Fruit fly (Drosophila melanogaster) whole organism, wandering third instar larva: ENCODE results near the gene Dlic.

Experiments used
- Abd-B ChIP-seq: fragments of >200 bp; optimal IDR thresholded peaks from 2 replicates; lab custom pipeline; 2017; ENCODE audit warnings: missing biosample characterization, missing genetic modification characterization
- CrebA ChIP-seq: fragments of 200-800 bp; sonication (Bioruptor generic); optimal IDR thresholded peaks from 2 replicates; lab custom pipeline; 2016; ENCODE audit warnings: missing biosample characterization, mild to moderate bottlenecking, missing genetic modification characterization, borderline replicate concordance
- Dif ChIP-seq: fragments of 200-275, 200-300 bp; sonication (Bioruptor generic); optimal IDR thresholded peaks from 2 replicates; lab custom pipeline; 2018; ENCODE audit warnings: missing biosample characterization, missing genetic modification characterization; ENCODE audit not compliant: partially characterized antibody
- GATAd ChIP-seq: sonication (Bioruptor generic); optimal IDR thresholded peaks from 2 replicates; lab custom pipeline; 2016; ENCODE audit warnings: missing biosample characterization, missing genetic modification characterization
- HLH106 ChIP-seq: fragments of 200-800 bp; optimal IDR thresholded peaks from 3 replicates; lab custom pipeline; 2019; ENCODE audit warnings: missing biosample characterization, mild to moderate bottlenecking, missing genetic modification characterization, moderate library complexity
- Hnf4 ChIP-seq: fragments of 200-800 bp; sonication (Bioruptor generic); optimal IDR thresholded peaks from 2 replicates; lab custom pipeline; 2016; ENCODE audit warnings: missing biosample characterization, mild to moderate bottlenecking, missing genetic modification characterization
- Hr83 ChIP-seq: fragments of 200-300 bp; sonication (Bioruptor generic); optimal IDR thresholded peaks from 2 replicates; lab custom pipeline; 2016; ENCODE audit warnings: missing biosample characterization, mild to moderate bottlenecking, missing genetic modification characterization, moderate library complexity; ENCODE audit not compliant: poor library complexity, severe bottlenecking
- Rel ChIP-seq, 2 experiments: fragments of 200-800 bp; sonication (Bioruptor generic) in 1 of 2; optimal IDR thresholded peaks; 2 replicates in 1 of 2; 3 replicates in 1 of 2; lab custom pipeline; 2016 to 2019; ENCODE audit warnings: mild to moderate bottlenecking in 2 of 2, missing biosample characterization in 2 of 2, missing genetic modification characterization in 2 of 2, moderate library complexity in 1 of 2
- Vsx2 ChIP-seq: fragments of 200-300, 225-300 bp; sonication (Bioruptor generic); optimal IDR thresholded peaks from 2 replicates; lab custom pipeline; 2018; ENCODE audit warnings: missing biosample characterization, missing genetic modification characterization; ENCODE audit not compliant: partially characterized antibody
- ey ChIP-seq: fragments of 200-800 bp; sonication (Bioruptor generic); optimal IDR thresholded peaks from 2 replicates; lab custom pipeline; 2016; ENCODE audit warnings: missing biosample characterization, missing genetic modification characterization
- h ChIP-seq: fragments of 200-800 bp; sonication (Bioruptor generic); optimal IDR thresholded peaks from 3 replicates; lab custom pipeline; 2016; ENCODE audit warnings: missing biosample characterization, mild to moderate bottlenecking, missing genetic modification characterization
- jim ChIP-seq: fragments of 175-275, 200-325 bp; sonication (Bioruptor generic); optimal IDR thresholded peaks from 2 replicates; lab custom pipeline; 2016; ENCODE audit warnings: missing biosample characterization, mild to moderate bottlenecking, missing genetic modification characterization
- pan ChIP-seq: fragments of >200 bp; optimal IDR thresholded peaks from 2 replicates; lab custom pipeline; 2017
- usp ChIP-seq: fragments of >200 bp; optimal IDR thresholded peaks from 2 replicates; lab custom pipeline; 2017; ENCODE audit warnings: missing biosample characterization, missing genetic modification characterization

dm6 chrX:11159710-11160446 lies 5.7 kb downstream of the Dlic start, which contains the start of gene CG32668:
- TF ChIP-seq ey (GFP tag; lab: Kevin White, UChicago) (no peak), Vsx2 (GFP tag; lab: Kevin White, UChicago) (no peak), Abd-B (GFP tag; lab: Kevin White, UChicago) (no peak), usp (GFP tag; lab: Kevin White, UChicago) (no peak), Dif (GFP tag; lab: Kevin White, UChicago) (no peak), CrebA (no peak), jim (GFP tag; lab: Kevin White, UChicago) (no peak), Hnf4 (GFP tag; lab: Kevin White, UChicago) (no peak), GATAd (GFP tag; lab: Kevin White, UChicago) (no peak), pan (no peak), HLH106 (tag; lab: Kevin White, UChicago) (no peak), Rel (GFP tag; optimal IDR thresholded peaks at IDR 0.05; lab: Kevin White, UChicago) (no peak), Rel (tag; optimal IDR thresholded peaks at IDR 0.05; lab: Kevin White, UChicago) (no peak), h (GFP tag; lab: Kevin White, UChicago) (no peak), Hr83 (GFP tag; lab: Kevin White, UChicago) (no peak)
